Fruit fly (Drosophila melanogaster) whole organism: ENCODE results near the gene CG13947.

Experiments used
- CG8478 ChIP-seq: fragments of >200 bp; optimal IDR thresholded peaks from 2 replicates; lab custom pipeline; 2018; ENCODE audit warnings: inconsistent platforms
- pan ChIP-seq: fragments of >200 bp; optimal IDR thresholded peaks from 2 replicates; lab custom pipeline; 2017

DNA sequence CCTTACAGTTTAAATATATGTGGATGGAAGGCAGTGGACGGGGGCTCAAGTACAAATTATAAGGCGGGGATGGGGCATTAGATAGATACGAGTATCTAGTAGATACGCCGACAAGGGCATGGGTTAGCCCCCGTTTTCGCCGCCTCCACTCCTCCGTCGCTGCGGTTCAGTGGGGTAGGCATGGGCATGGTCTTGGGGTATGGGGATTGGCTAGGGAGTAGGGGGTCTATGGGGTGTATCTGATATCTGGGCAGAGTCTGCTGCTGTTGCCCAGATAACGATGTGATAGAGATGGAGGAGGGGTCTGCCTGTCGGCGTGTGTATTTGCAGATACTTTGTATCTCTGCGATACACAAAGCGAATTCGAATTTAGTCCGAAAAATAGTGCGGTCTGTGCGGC lies 11.0 kb downstream of the CG13947 start:
- TF ChIP-seq pan (lab: Kevin White, UChicago) (no peak), CG8478 (no peak)
